Fruit fly (Drosophila melanogaster): Measurements from ENCODE around the gene PH4alphaMP.
A peak's percentile ranks its signal among the peaks of the same experiment; 100 is the strongest.

PH4alphaMP gene

dm6 chr3R:30531989-30532653 is 36.2 kb upstream of the PH4alphaMP start, which contains the start of gene tmod (continued):
- peak; percentile 36 for TF ChIP-seq CG9727 (GFP tag; optimal IDR thresholded peaks at IDR 0.05)
- no peak for TF ChIP-seq sd (tag; optimal IDR thresholded peaks at IDR 0.05)
- no peak for TF ChIP-seq inv (GFP tag; IDR thresholded peaks at IDR 0.05; ENCODE audit: partially characterized antibody)
- TF ChIP-seq CG7745 (tag; optimal IDR thresholded peaks at IDR 0.05) = no peak
- TF ChIP-seq CG7928 (GFP tag; optimal IDR thresholded peaks at IDR 0.05) = no peak
- peak; percentile 45 for TF ChIP-seq CG15514 (GFP tag; optimal IDR thresholded peaks at IDR 0.05)
- no peak for TF ChIP-seq CG11085 (GFP tag; IDR thresholded peaks at IDR 0.05)
- TF ChIP-seq Dref (GFP tag; IDR thresholded peaks at IDR 0.05) = no peak
- peak; percentile 91 for TF ChIP-seq Ets65A (GFP tag)
- TF ChIP-seq sqz (GFP tag; optimal IDR thresholded peaks at IDR 0.05) = no peak
- no peak for TF ChIP-seq oc (tag; optimal IDR thresholded peaks at IDR 0.05)
- TF ChIP-seq dimm (GFP tag; IDR thresholded peaks at IDR 0.05) = peak; percentile 13; the same call in 1 of the 2 replicates
- TF ChIP-seq CG3163 (GFP tag; optimal IDR thresholded peaks at IDR 0.05) = no peak
- no peak for TF ChIP-seq ato (GFP tag; IDR thresholded peaks at IDR 0.05; ENCODE audit: partially characterized antibody)
- no peak for TF ChIP-seq HLHmδ (GFP tag; optimal IDR thresholded peaks at IDR 0.05)
- TF ChIP-seq CG17612 (GFP tag; IDR thresholded peaks at IDR 0.05) = no peak
- no peak for TF ChIP-seq CG3838 (GFP tag; optimal IDR thresholded peaks at IDR 0.05)
- peak; percentile 19 for TF ChIP-seq CG9817 (tag; optimal IDR thresholded peaks at IDR 0.05)
- no peak for TF ChIP-seq slp2 (GFP tag; optimal IDR thresholded peaks at IDR 0.05)
- no peak for TF ChIP-seq hkb (optimal IDR thresholded peaks at IDR 0.05)
- TF ChIP-seq hkb (GFP tag; IDR thresholded peaks at IDR 0.05) = peak; percentile 49; the same call in 1 of the 2 replicates
- peak; percentile 46 for TF ChIP-seq CG12219 (GFP tag; optimal IDR thresholded peaks at IDR 0.05)
- no peak for TF ChIP-seq fd102C (GFP tag; optimal IDR thresholded peaks at IDR 0.05)
- TF ChIP-seq Poxn (GFP tag; IDR thresholded peaks at IDR 0.05) = no peak
- TF ChIP-seq Asciz (GFP tag; optimal IDR thresholded peaks at IDR 0.05) = peak; percentile 3
- TF ChIP-seq ap (GFP tag; IDR thresholded peaks at IDR 0.05) = no peak
- no peak for TF ChIP-seq exex (tag; optimal IDR thresholded peaks at IDR 0.05)
- TF ChIP-seq CG12942 (GFP tag; optimal IDR thresholded peaks at IDR 0.05) = peak; percentile 27
- TF ChIP-seq CG30431 (GFP tag; optimal IDR thresholded peaks at IDR 0.05) = no peak
- no peak for TF ChIP-seq Hr39 (optimal IDR thresholded peaks at IDR 0.05)
- TF ChIP-seq Max (GFP tag; optimal IDR thresholded peaks at IDR 0.05) = peak; percentile 20
- no peak for TF ChIP-seq CG3847 (GFP tag; IDR thresholded peaks at IDR 0.05)
- no peak for TF ChIP-seq Nf-YB (GFP tag; optimal IDR thresholded peaks at IDR 0.05)
- TF ChIP-seq CoRest (tag; optimal IDR thresholded peaks at IDR 0.05) = peak; percentile 66
- TF ChIP-seq trh (GFP tag; optimal IDR thresholded peaks at IDR 0.05) = no peak
- TF ChIP-seq Hey (tag; optimal IDR thresholded peaks at IDR 0.05) = no peak
- 0 out of 2 replicates have a peak, but pooled peaks have one; percentile 28 for TF ChIP-seq lmd (GFP tag; IDR thresholded peaks at IDR 0.05)
- no peak for TF ChIP-seq gfzf (GFP tag; optimal IDR thresholded peaks at IDR 0.05)
- TF ChIP-seq Stat92E (GFP tag; optimal IDR thresholded peaks at IDR 0.05) = no peak
- TF ChIP-seq PHDP (tag; optimal IDR thresholded peaks at IDR 0.05) = peak; percentile 48
- TF ChIP-seq Hr78 (GFP tag; optimal IDR thresholded peaks at IDR 0.05) = no peak
- TF ChIP-seq NC2α (GFP tag; optimal IDR thresholded peaks at IDR 0.05) = no peak
- no peak for TF ChIP-seq Mes4 (GFP tag; optimal IDR thresholded peaks at IDR 0.05)
- TF ChIP-seq croc (GFP tag; conservative IDR thresholded peaks at IDR 0.05) = peak; percentile 21; the same call in 1 of the 3 replicates
- peak; percentile 55; the same call in 1 of the 3 replicates for TF ChIP-seq Dbx (GFP tag; IDR thresholded peaks at IDR 0.05)
- TF ChIP-seq ATbp (GFP tag; optimal IDR thresholded peaks at IDR 0.05) = peak; percentile 45
- peak; percentile 51; the same call in 1 of the 3 replicates for TF ChIP-seq CG6175 (GFP tag; IDR thresholded peaks at IDR 0.05)
- peak; percentile 57 for TF ChIP-seq Sox102F (GFP tag; optimal IDR thresholded peaks at IDR 0.05)
- no peak for TF ChIP-seq Gug (GFP tag; IDR thresholded peaks at IDR 0.05)
- TF ChIP-seq CG8944 (GFP tag; optimal IDR thresholded peaks at IDR 0.05) = peak; percentile 41
- TF ChIP-seq CTCF (GFP tag; optimal IDR thresholded peaks at IDR 0.05) = peak; percentile 9
